Worm (Caenorhabditis elegans) whole organism, late embryonic: ENCODE data around the gene ilys-4.

Experiments
- ama-1 ChIP-seq: fragments of 150-350 bp; optimal IDR thresholded peaks from 2 replicates; lab custom pipeline; 2014
- ceh-18 ChIP-seq: sonication (generic microtip); optimal IDR thresholded peaks from 2 replicates; lab custom pipeline; 2016; ENCODE audit warnings: missing genetic modification characterization, missing compliant biosample characterization
- ceh-34 ChIP-seq: sonication (generic microtip); optimal IDR thresholded peaks from 2 replicates; lab custom pipeline; 2016; ENCODE audit warnings: mild to moderate bottlenecking, missing genetic modification characterization, missing compliant biosample characterization
- ceh-9 ChIP-seq: sonication (generic microtip); optimal IDR thresholded peaks from 2 replicates; lab custom pipeline; 2016; ENCODE audit warnings: mild to moderate bottlenecking, missing genetic modification characterization, inconsistent platforms, missing compliant biosample characterization
- dmd-4 ChIP-seq: sonication (generic microtip); optimal IDR thresholded peaks from 2 replicates; lab custom pipeline; 2016; ENCODE audit warnings: borderline replicate concordance, missing genetic modification characterization, missing compliant biosample characterization
- fkh-10 ChIP-seq: fragments of 150-350 bp; optimal IDR thresholded peaks from 2 replicates; lab custom pipeline; 2014; ENCODE audit warnings: missing biosample characterization, missing genetic modification reagents, missing genetic modification characterization
- madf-2 ChIP-seq: sonication (generic microtip); optimal IDR thresholded peaks from 2 replicates; lab custom pipeline; 2017; ENCODE audit warnings: missing genetic modification characterization, missing compliant biosample characterization
- mec-3 ChIP-seq: sonication (generic microtip); optimal IDR thresholded peaks from 2 replicates; lab custom pipeline; 2016; ENCODE audit warnings: borderline replicate concordance, missing genetic modification characterization, missing compliant biosample characterization
- nhr-11 ChIP-seq: fragments of 150-350 bp; optimal IDR thresholded peaks from 2 replicates; lab custom pipeline; 2014; ENCODE audit warnings: missing biosample characterization, missing genetic modification characterization
- pag-3 ChIP-seq: sonication (generic microtip); optimal IDR thresholded peaks from 2 replicates; lab custom pipeline; 2016; ENCODE audit warnings: missing compliant biosample characterization, missing genetic modification characterization, borderline replicate concordance
- pha-2 ChIP-seq: sonication (generic microtip); optimal IDR thresholded peaks from 2 replicates; lab custom pipeline; 2017; ENCODE audit warnings: mild to moderate bottlenecking, missing genetic modification characterization, missing compliant biosample characterization
- rnt-1 ChIP-seq: sonication (generic microtip); optimal IDR thresholded peaks from 2 replicates; lab custom pipeline; 2016; ENCODE audit warnings: missing genetic modification characterization, missing compliant biosample characterization
- tbx-7 ChIP-seq: sonication (generic microtip); optimal IDR thresholded peaks from 2 replicates; lab custom pipeline; 2016; ENCODE audit warnings: missing genotype, missing genetic modification characterization, missing compliant biosample characterization

DNA sequence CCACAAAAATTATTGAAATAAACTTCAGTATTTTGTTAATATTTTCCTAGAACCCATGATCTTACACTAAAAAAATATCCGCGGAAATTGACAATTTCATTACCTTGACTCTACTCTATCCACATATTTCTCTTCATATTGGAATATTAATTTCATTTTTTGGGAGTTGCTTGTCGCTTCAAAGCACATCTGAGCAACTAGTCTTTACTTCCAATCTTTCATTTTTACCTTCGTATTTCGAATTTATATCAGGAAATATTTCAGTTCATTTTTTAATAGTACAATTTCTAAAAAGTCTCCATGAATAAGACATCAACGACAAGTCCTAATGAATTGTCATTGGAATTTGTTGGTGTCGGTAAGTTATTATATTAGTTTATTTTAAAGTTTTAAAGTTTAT, 18.3 kb downstream of the ilys-4 start, which contains the start of gene srt-73:
- TF ChIP-seq ceh-34 (tag; lab: Kevin White, UChicago) (no peak), rnt-1 (tag; lab: Kevin White, UChicago) (no peak), fkh-10 (no peak), ama-1 (lab: Kevin White, UChicago) (no peak), ceh-9 (no peak), dmd-4 (tag; lab: Kevin White, UChicago) (no peak), pag-3 (tag; lab: Kevin White, UChicago) (no peak), ceh-18 (tag; lab: Kevin White, UChicago) (no peak), mec-3 (no peak), tbx-7 (tag; lab: Kevin White, UChicago) (no peak), madf-2 (no peak), pha-2 (tag; lab: Kevin White, UChicago) (no peak), nhr-11 (tag; lab: Kevin White, UChicago) (no peak)
